Worm (Caenorhabditis elegans): ENCODE results near the gene elt-6.

Gene elt-6

DNA sequence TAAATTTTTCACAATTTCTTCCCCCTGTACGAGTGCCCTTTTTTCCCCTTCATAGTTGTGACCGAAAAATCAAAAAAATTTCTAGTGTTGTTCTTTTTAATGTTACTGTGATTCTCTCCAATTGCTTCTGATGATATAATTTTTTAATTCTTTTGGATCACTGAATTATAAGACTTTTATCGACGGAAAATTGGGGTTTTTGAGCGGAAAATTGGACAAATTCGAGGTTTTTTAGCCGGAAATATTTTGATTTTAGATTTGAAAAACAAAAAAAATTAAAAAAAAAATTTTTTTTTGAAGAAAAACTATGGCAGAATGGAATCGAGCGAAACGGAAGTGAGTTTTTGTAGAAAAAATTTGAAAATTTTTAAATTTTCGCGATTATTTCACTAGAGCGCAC lies 30.1 kb downstream of the elt-6 start, which contains the start of gene tsen-54:
Gene tsen-54 (plus strand): TSS at position 301 of the 400 bp plus-strand sequence.
- TF ChIP-seq aly-2 (tag; optimal IDR thresholded peaks at IDR 0.05) (no peak), lin-11 (tag; optimal IDR thresholded peaks at IDR 0.05) (no peak), nhr-6 (tag; optimal IDR thresholded peaks at IDR 0.05) (no peak), nhr-77 (tag; optimal IDR thresholded peaks at IDR 0.05) (no peak)

DNA sequence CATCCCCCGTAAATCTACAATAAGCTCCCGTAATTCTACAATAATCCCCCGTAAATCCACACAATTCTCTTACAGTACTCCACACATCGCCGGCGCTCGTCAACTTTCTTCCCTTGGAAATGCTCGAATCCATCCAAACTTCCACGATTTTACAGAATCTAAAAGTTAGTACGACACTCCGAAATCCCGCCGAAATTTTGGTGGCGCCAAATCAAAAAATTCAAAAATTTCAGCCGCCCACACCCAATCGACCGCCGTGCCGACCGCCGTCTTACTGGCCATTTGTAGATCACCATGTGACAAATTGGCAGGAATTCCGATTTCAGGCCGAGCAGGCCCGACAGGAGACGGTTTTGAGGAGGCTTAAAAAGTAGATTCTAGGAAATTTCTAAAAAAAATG lies 34.5 kb downstream of the elt-6 start:
- no peak for TF ChIP-seq ceh-82 (tag; optimal IDR thresholded peaks at IDR 0.05)
- TF ChIP-seq ama-1 (optimal IDR thresholded peaks at IDR 0.05), result no peak
- TF ChIP-seq aly-2 (tag; optimal IDR thresholded peaks at IDR 0.05), result no peak
- TF ChIP-seq lin-13 (GFP tag; optimal IDR thresholded peaks at IDR 0.05), result no peak
- TF ChIP-seq nhr-6 (tag; optimal IDR thresholded peaks at IDR 0.05), result no peak
- TF ChIP-seq nhr-23 (tag; optimal IDR thresholded peaks at IDR 0.05), result no peak
- TF ChIP-seq peb-1 (tag; optimal IDR thresholded peaks at IDR 0.05), result no peak
- no peak for TF ChIP-seq sem-4 (tag; optimal IDR thresholded peaks at IDR 0.05)
- TF ChIP-seq R02D3.7 (tag; optimal IDR thresholded peaks at IDR 0.05), result no peak
- no peak for TF ChIP-seq zag-1 (tag; optimal IDR thresholded peaks at IDR 0.05)
- TF ChIP-seq nhr-77 (tag; optimal IDR thresholded peaks at IDR 0.05), result no peak
- TF ChIP-seq ztf-11 (tag; optimal IDR thresholded peaks at IDR 0.05), result no peak
- TF ChIP-seq unc-62 (GFP tag; optimal IDR thresholded peaks at IDR 0.05), result no peak
- TF ChIP-seq mdl-1 (tag; optimal IDR thresholded peaks at IDR 0.05), result no peak
- TF ChIP-seq elt-1 (tag; optimal IDR thresholded peaks at IDR 0.05), result no peak
- TF ChIP-seq elt-3 (tag; optimal IDR thresholded peaks at IDR 0.05), result no peak
- no peak for TF ChIP-seq nhr-237 (tag; optimal IDR thresholded peaks at IDR 0.05)
- no peak for TF ChIP-seq C34F6.9 (tag; optimal IDR thresholded peaks at IDR 0.05)
- no peak for TF ChIP-seq nhr-11 (tag; optimal IDR thresholded peaks at IDR 0.05)
- TF ChIP-seq lin-39 (tag; optimal IDR thresholded peaks at IDR 0.05), result no peak

DNA sequence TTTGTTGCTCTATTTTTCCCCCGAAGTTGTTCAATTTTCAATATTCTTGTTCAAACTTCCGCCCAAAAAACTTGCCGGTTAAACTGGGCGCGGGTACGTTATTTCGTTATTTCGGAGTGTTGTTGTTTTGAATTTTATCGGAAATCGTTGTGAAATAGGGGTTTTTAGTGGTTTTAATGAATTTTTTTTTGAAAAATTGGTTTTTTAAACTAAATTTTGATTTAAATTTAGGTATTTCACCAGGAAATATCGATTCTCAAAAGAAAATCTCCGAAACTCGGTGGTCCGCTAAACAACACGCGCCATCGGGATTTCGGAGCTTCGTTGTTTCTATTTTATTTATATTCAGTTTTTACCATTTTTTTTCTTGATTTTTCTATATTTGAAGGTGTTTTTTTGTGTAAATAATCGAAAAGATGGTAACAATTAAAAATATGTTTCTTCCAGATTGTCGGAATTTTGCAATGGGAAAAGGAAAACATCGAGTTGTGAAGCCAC lies 35.4 kb downstream of the elt-6 start, which contains the start of gene F52C12.2:
Gene F52C12.2 (plus strand): TSS at position 448 of the 498 bp plus-strand sequence.
- TF ChIP-seq C34F6.9 (tag; optimal IDR thresholded peaks at IDR 0.05) (peak; percentile 17), fos-1 (tag; optimal IDR thresholded peaks at IDR 0.05) (peak; percentile 0), lsy-2 (tag; optimal IDR thresholded peaks at IDR 0.05) (peak; percentile 43 to 77), crh-2 (tag; optimal IDR thresholded peaks at IDR 0.05) (peak; percentile 62), R02D3.7 (tag; optimal IDR thresholded peaks at IDR 0.05) (no peak), nhr-129 (tag; optimal IDR thresholded peaks at IDR 0.05) (peak; percentile 18), F13H6.1 (tag; optimal IDR thresholded peaks at IDR 0.05) (peak; percentile 54), sma-3 (GFP tag; optimal IDR thresholded peaks at IDR 0.05) (peak; percentile 56), nhr-10 (tag; optimal IDR thresholded peaks at IDR 0.05) (no peak), nhr-237 (tag; optimal IDR thresholded peaks at IDR 0.05) (peak; percentile 17), gmeb-1 (tag; optimal IDR thresholded peaks at IDR 0.05) (peak; percentile 80), lin-13 (GFP tag; optimal IDR thresholded peaks at IDR 0.05) (peak; percentile 37), nhr-25 (tag; optimal IDR thresholded peaks at IDR 0.05) (peak; percentile 42), unc-55 (GFP tag; optimal IDR thresholded peaks at IDR 0.05) (peak; percentile 63), skn-1 (tag; optimal IDR thresholded peaks at IDR 0.05) (no peak)

DNA sequence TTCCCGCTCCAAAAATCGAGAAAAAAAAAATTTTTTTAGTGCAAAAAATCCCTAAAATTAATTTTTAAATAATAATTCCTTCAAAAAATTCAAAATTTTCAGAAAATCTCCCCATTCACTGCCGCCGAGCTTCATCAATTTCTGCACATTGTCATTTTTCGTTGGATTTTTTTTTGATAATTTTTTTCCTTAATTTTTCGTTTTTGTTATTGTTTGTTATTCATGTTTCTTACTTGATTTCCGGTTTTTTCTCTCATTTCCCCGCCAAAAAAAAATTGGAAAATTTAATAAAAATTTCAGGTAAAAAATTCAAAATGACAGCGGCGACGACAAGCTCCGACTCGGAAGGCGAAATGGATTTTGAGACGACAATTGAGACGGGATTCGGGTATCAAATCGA lies 38.6 kb downstream of the elt-6 start, which contains the start of gene F52C12.6:
Gene F52C12.6 (plus strand): TSS at position 301 of the 400 bp plus-strand sequence.
- no peak for TF ChIP-seq sem-4 (tag; optimal IDR thresholded peaks at IDR 0.05)
- no peak for TF ChIP-seq nhr-129 (tag; optimal IDR thresholded peaks at IDR 0.05)
- no peak for TF ChIP-seq nhr-25 (tag; optimal IDR thresholded peaks at IDR 0.05)
- no peak for TF ChIP-seq lin-13 (GFP tag; optimal IDR thresholded peaks at IDR 0.05)
- TF ChIP-seq unc-62 (GFP tag; optimal IDR thresholded peaks at IDR 0.05), result no peak
- TF ChIP-seq alr-1 (tag; optimal IDR thresholded peaks at IDR 0.05), result no peak
- TF ChIP-seq mdl-1 (tag; optimal IDR thresholded peaks at IDR 0.05), result no peak
- TF ChIP-seq nhr-12 (tag; optimal IDR thresholded peaks at IDR 0.05), result no peak
- no peak for TF ChIP-seq nhr-21 (tag; optimal IDR thresholded peaks at IDR 0.05)
- no peak for TF ChIP-seq mbf-1 (tag; optimal IDR thresholded peaks at IDR 0.05)

DNA sequence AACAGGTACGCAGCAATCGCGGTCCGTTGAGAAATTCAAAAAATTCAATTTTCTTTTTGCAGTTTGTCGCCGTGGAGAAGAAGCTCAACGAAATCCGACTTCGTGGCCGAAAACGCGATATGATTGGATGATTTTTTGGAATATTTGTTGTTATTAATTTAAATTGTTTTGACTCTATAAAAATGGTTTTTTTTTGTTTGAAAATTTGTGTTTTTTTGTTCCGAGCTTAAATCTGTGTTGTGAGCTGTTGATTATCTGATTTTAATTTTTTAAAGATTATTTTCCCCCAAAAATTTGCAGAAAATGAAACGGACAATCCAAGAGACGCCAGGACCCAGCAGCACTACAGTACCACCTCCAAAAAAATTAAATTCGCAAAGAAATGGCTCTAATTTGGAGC lies 41.8 kb downstream of the elt-6 start, which contains the start of gene tdpo-1:
Gene tdpo-1 (plus strand): TSS at position 301 of the 400 bp plus-strand sequence.
- no peak for TF ChIP-seq lin-13 (GFP tag; optimal IDR thresholded peaks at IDR 0.05)

Data from whole organism, L2 larva.